Worm (Caenorhabditis elegans) whole organism, L1 larva: Measurements from ENCODE around the gene F29A7.3.

Source experiments
- C16A3.4 ChIP-seq: fragments of 150-350 bp; optimal IDR thresholded peaks from 2 replicates; lab custom pipeline; 2014; ENCODE audit warnings: missing biosample characterization, missing genetic modification characterization
- aly-2 ChIP-seq: fragments of 150-350 bp; optimal IDR thresholded peaks from 2 replicates; lab custom pipeline; 2014; ENCODE audit warnings: missing biosample characterization, missing genetic modification characterization
- blmp-1 ChIP-seq: fragments of 150-350 bp; optimal IDR thresholded peaks from 2 replicates; lab custom pipeline; 2014; ENCODE audit warnings: missing biosample characterization, missing genetic modification characterization
- ceh-63 ChIP-seq: fragments of 200-800 bp; sonication (Bioruptor generic); optimal IDR thresholded peaks from 2 replicates; lab custom pipeline; 2018; ENCODE audit warnings: mild to moderate bottlenecking, missing genetic modification characterization, missing compliant biosample characterization
- ces-1 ChIP-seq: fragments of 150-350 bp; optimal IDR thresholded peaks from 2 replicates; lab custom pipeline; 2014; ENCODE audit warnings: missing biosample characterization, missing genetic modification reagents, missing genetic modification characterization
- dsc-1 ChIP-seq: sonication (generic microtip); optimal IDR thresholded peaks from 2 replicates; lab custom pipeline; 2016; ENCODE audit warnings: mild to moderate bottlenecking, missing genetic modification characterization, missing compliant biosample characterization
- egl-13 ChIP-seq: sonication (generic microtip); optimal IDR thresholded peaks from 2 replicates; lab custom pipeline; 2016; ENCODE audit warnings: missing genotype, missing genetic modification reagents, missing genetic modification characterization, missing compliant biosample characterization
- elt-2 ChIP-seq: sonication (generic microtip); optimal IDR thresholded peaks from 2 replicates; lab custom pipeline; 2016; ENCODE audit warnings: missing genetic modification characterization, mild to moderate bottlenecking, inconsistent platforms, missing compliant biosample characterization, missing genetic modification reagents
- fkh-10 ChIP-seq: sonication (generic microtip); optimal IDR thresholded peaks from 2 replicates; lab custom pipeline; 2017; ENCODE audit warnings: missing biosample characterization, missing genetic modification reagents, missing genetic modification characterization
- fkh-8 ChIP-seq: sonication (generic microtip); optimal IDR thresholded peaks from 2 replicates; lab custom pipeline; 2016; ENCODE audit warnings: mild to moderate bottlenecking, missing genetic modification characterization, missing compliant biosample characterization
- fos-1 ChIP-seq: fragments of 150-350 bp; optimal IDR thresholded peaks from 2 replicates; lab custom pipeline; 2014; ENCODE audit warnings: missing biosample characterization, missing genetic modification characterization
- irx-1 ChIP-seq: sonication (generic microtip); optimal IDR thresholded peaks from 2 replicates; lab custom pipeline; 2016; ENCODE audit warnings: missing genetic modification characterization, missing compliant biosample characterization
- isw-1 ChIP-seq: fragments of 200-800 bp; sonication (Bioruptor generic); IDR thresholded peaks from 2 replicates; pipeline ENCODE4 v1.3.6; 2022; ENCODE audit warnings: missing genetic modification characterization, missing compliant biosample characterization
- lin-39 ChIP-seq: fragments of 150-350 bp; optimal IDR thresholded peaks from 2 replicates; lab custom pipeline; 2014; ENCODE audit warnings: missing biosample characterization, missing genetic modification reagents, missing genetic modification characterization
- lsy-2 ChIP-seq, 2 experiments: fragments of 150-350 bp; optimal IDR thresholded peaks; 2 replicates each; lab custom pipeline; 2014; ENCODE audit warnings: missing biosample characterization in 2 of 2, missing genetic modification characterization in 2 of 2
- mef-2 ChIP-seq: fragments of 150-350 bp; optimal IDR thresholded peaks from 2 replicates; lab custom pipeline; 2014; ENCODE audit warnings: missing biosample characterization, missing genetic modification characterization
- mep-1 ChIP-seq: fragments of 150-350 bp; optimal IDR thresholded peaks from 2 replicates; lab custom pipeline; 2014; ENCODE audit warnings: missing biosample characterization, missing genetic modification characterization
- nhr-20 ChIP-seq: sonication (generic microtip); optimal IDR thresholded peaks from 2 replicates; lab custom pipeline; 2016; ENCODE audit warnings: mild to moderate bottlenecking, missing genetic modification characterization, missing compliant biosample characterization
- nhr-237 ChIP-seq: fragments of 150-350 bp; optimal IDR thresholded peaks from 2 replicates; lab custom pipeline; 2014; ENCODE audit warnings: missing biosample characterization, missing genetic modification characterization
- nhr-28 ChIP-seq: fragments of 150-350 bp; optimal IDR thresholded peaks from 2 replicates; lab custom pipeline; 2014; ENCODE audit warnings: missing biosample characterization, missing genetic modification characterization
- nhr-47 ChIP-seq: sonication (generic microtip); optimal IDR thresholded peaks from 2 replicates; lab custom pipeline; 2016; ENCODE audit warnings: mild to moderate bottlenecking, missing genetic modification characterization, moderate library complexity, missing compliant biosample characterization
- nhr-71 ChIP-seq: sonication (generic microtip); optimal IDR thresholded peaks from 2 replicates; lab custom pipeline; 2016; ENCODE audit warnings: mild to moderate bottlenecking, missing genetic modification characterization, moderate library complexity, missing compliant biosample characterization
- nhr-76 ChIP-seq: sonication (generic microtip); optimal IDR thresholded peaks from 2 replicates; lab custom pipeline; 2017; ENCODE audit warnings: missing biosample characterization, missing genetic modification characterization
- nhr-84 ChIP-seq: sonication (generic microtip); optimal IDR thresholded peaks from 2 replicates; lab custom pipeline; 2017; ENCODE audit warnings: missing biosample characterization, missing genetic modification characterization
- nhr-85 ChIP-seq: sonication (generic microtip); peaks from one replicate; lab custom pipeline; 2016; ENCODE audit warnings: missing genetic modification characterization, inconsistent platforms, missing compliant biosample characterization
- pag-3 ChIP-seq: sonication (generic microtip); optimal IDR thresholded peaks from 2 replicates; lab custom pipeline; 2017; ENCODE audit warnings: missing genetic modification characterization, mild to moderate bottlenecking, missing compliant biosample characterization, antibody characterized with exemption, borderline replicate concordance; ENCODE audit not compliant: insufficient read depth
- pqm-1 ChIP-seq: sonication (generic microtip); optimal IDR thresholded peaks from 3 replicates; lab custom pipeline; 2017; ENCODE audit warnings: missing biosample characterization, missing genetic modification characterization
- rnt-1 ChIP-seq: sonication (generic microtip); optimal IDR thresholded peaks from 2 replicates; lab custom pipeline; 2016; ENCODE audit warnings: mild to moderate bottlenecking, missing genetic modification characterization, moderate library complexity, missing compliant biosample characterization
- swsn-7 ChIP-seq: sonication (generic microtip); optimal IDR thresholded peaks from 2 replicates; lab custom pipeline; 2016; ENCODE audit warnings: missing genetic modification characterization, missing compliant biosample characterization
- unc-130 ChIP-seq: fragments of 150-350 bp; optimal IDR thresholded peaks from 2 replicates; lab custom pipeline; 2017; ENCODE audit warnings: missing biosample characterization, missing genetic modification characterization, inconsistent platforms
- unc-62 ChIP-seq: fragments of 150-350 bp; optimal IDR thresholded peaks from 2 replicates; lab custom pipeline; 2014; ENCODE audit warnings: missing biosample characterization, missing genetic modification reagents, missing genetic modification characterization
- unc-86 ChIP-seq: sonication (generic microtip); optimal IDR thresholded peaks from 2 replicates; lab custom pipeline; 2016; ENCODE audit warnings: missing genetic modification characterization, missing compliant biosample characterization
- unc-98 ChIP-seq: fragments of 200-800 bp; sonication (Bioruptor generic); IDR thresholded peaks from 2 replicates; pipeline ENCODE4 v1.3.6; 2022; ENCODE audit warnings: missing genetic modification characterization, missing compliant biosample characterization
- zip-4 ChIP-seq: fragments of 200-800 bp; sonication (Bioruptor generic); optimal IDR thresholded peaks from 2 replicates; lab custom pipeline; 2018; ENCODE audit warnings: mild to moderate bottlenecking, missing genetic modification characterization, moderate library complexity, missing compliant biosample characterization
- ztf-11 ChIP-seq, 2 experiments: sonication (generic microtip); optimal IDR thresholded peaks; 2 replicates each; lab custom pipeline; 2016 to 2017; ENCODE audit warnings: missing genetic modification characterization in 2 of 2, missing biosample characterization in 1 of 2, missing compliant biosample characterization in 1 of 2

Gene F29A7.3

ce11 chrII:2762108-2762507, 9.0 kb downstream of the F29A7.3 start, which contains the start of gene fbxb-106:
Gene fbxb-106, plus strand, starts transcription at chrII:2762408.
- TF ChIP-seq nhr-28 (tag; lab: Kevin White, UChicago) (no peak), nhr-71 (no peak), dsc-1 (tag; lab: Kevin White, UChicago) (no peak)

DNA sequence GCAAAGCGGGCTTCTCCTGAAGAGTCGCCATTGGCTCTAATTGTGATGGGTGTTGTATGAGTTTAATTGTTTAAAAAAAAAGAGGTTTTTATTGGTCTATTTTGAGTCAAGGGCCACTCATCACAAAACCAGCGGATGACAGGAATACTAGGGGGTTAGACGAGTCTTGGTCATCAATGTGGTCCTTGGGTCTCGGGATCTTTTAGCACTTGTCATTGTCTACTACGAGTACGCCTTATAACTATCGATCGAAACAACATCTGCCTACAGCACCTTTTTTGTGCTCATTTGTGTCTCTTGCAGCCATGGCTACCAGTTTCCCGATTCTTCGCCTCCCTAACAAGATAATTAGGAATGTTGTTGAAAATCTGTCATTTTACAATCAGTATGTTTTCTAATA, 11.6 kb downstream of the F29A7.3 start, which contains the start of gene fbxb-108:
TSS of gene fbxb-108 (plus strand) at position 301 of the 400 bp plus-strand sequence.
- TF ChIP-seq unc-62 (GFP tag; lab: Kevin White, UChicago), result no peak

DNA sequence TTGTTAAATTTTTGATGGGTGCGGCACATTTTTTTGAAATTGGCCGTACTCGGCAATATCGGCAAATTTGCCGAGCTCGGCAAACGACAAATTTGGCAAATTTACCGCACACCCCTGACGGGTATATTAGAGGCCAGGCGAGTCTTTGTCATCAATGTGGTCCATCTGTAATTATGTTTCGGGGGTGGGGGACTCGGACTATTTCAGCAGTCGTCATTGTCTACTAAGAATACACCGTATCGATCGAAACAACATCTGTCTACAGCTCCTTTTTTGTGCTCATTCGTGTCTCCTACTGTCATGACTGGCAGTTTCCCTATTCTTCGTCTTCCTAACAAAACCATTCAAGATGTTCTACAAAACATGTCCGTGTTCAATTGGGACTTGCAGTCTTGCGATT, 13.2 kb downstream of the F29A7.3 start, which contains the start of gene F08D12.15:
TSS of gene F08D12.15 (plus strand) at position 301 of the 400 bp plus-strand sequence.
- TF ChIP-seq pqm-1 (tag; lab: Kevin White, UChicago), result no peak
- TF ChIP-seq zip-4 (GFP tag; lab: Kevin White, UChicago), result no peak
- no peak for TF ChIP-seq irx-1 (tag; lab: Kevin White, UChicago)
- no peak for TF ChIP-seq unc-98 (GFP tag; lab: Robert Waterston, UW)
- no peak for TF ChIP-seq ces-1

DNA sequence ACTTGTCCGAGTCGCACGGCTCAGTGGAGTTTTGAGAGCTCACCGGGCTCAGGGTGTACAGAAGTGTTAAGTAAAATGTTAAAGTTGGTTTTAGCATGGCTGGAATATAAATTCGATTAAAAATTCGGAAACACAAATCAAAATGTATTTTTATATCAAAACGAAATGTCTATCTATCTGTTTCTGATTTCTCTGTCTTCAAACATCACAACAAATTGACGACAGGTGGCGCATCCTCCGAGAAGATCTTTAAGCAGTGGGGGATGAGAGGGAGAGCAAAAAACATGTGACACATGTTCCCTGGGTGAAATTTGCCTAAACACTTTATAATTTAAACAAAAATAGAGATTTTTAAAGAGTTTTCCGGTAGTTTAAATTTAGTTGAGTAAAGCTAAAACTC, 15.9 kb downstream of the F29A7.3 start, which contains the start of gene F08D12.7:
TSS of gene F08D12.7 (minus strand) at position 101 of the 400 bp plus-strand sequence.
- no peak for TF ChIP-seq unc-86 (tag; lab: Kevin White, UChicago)
- TF ChIP-seq nhr-85 (tag; lab: Kevin White, UChicago), result no peak
- TF ChIP-seq rnt-1 (tag; lab: Kevin White, UChicago), result peak; percentile 8
- TF ChIP-seq, all 84 proteins: peak for 1

DNA sequence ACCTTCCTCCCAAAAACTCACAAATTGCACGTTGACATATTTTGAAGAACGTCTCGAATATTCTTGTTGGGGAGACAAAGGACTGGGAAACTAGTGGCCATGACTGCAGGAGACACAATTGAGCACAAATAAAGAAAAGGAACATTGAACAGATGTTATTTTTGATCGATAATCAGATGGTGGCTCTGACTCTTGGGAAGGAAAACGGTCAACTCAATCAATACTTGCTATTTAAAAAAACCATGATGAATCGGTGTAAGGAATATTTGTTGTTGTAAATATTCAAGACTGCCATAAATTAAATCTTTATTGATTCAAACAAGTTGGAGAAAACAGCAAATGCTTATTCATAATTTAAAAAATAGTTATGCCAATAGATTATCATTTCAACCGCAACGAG, 17.7 kb downstream of the F29A7.3 start, which contains the start of gene fbxb-105:
TSS of gene fbxb-105 (minus strand) at position 101 of the 400 bp plus-strand sequence.
- TF ChIP-seq unc-86 (tag; lab: Kevin White, UChicago) (no peak), aly-2 (tag; lab: Kevin White, UChicago) (no peak), swsn-7 (no peak), isw-1 (GFP tag; lab: Robert Waterston, UW) (no peak), nhr-28 (tag; lab: Kevin White, UChicago) (no peak), pag-3 (no peak), elt-2 (tag; lab: Kevin White, UChicago) (no peak), ztf-11 (tag; optimal IDR thresholded peaks at IDR 0.05; lab: Kevin White, UChicago) (no peak), mep-1 (no peak), blmp-1 (no peak), lsy-2 (tag; optimal IDR thresholded peaks at IDR 0.05; lab: Kevin White, UChicago) (no peak), egl-13 (tag; lab: Kevin White, UChicago) (no peak), fkh-8 (tag; lab: Kevin White, UChicago) (no peak), nhr-84 (no peak), nhr-237 (tag; lab: Kevin White, UChicago) (no peak), unc-130 (tag; lab: Kevin White, UChicago) (no peak), pqm-1 (tag; lab: Kevin White, UChicago) (no peak)
- TF ChIP-seq, all 84 proteins: peak for 0

- TF ChIP-seq blmp-1, result no peak
- TF ChIP-seq nhr-20 (tag; lab: Kevin White, UChicago), result no peak
- TF ChIP-seq mef-2 (tag; lab: Kevin White, UChicago), result no peak
- no peak for TF ChIP-seq aly-2 (tag; lab: Kevin White, UChicago)
- TF ChIP-seq ceh-63 (GFP tag; lab: Kevin White, UChicago), result no peak
- TF ChIP-seq irx-1 (tag; lab: Kevin White, UChicago), result no peak
- no peak for TF ChIP-seq fkh-10 (GFP tag; lab: Kevin White, UChicago)
- TF ChIP-seq egl-13 (tag; lab: Kevin White, UChicago), result no peak
- no peak for TF ChIP-seq nhr-47 (tag; lab: Kevin White, UChicago)
- no peak for TF ChIP-seq isw-1 (GFP tag; lab: Robert Waterston, UW)
- TF ChIP-seq fos-1 (tag; lab: Kevin White, UChicago), result no peak
- no peak for TF ChIP-seq C16A3.4
- no peak for TF ChIP-seq lin-39 (tag; lab: Kevin White, UChicago)
- no peak for TF ChIP-seq mep-1
- no peak for TF ChIP-seq nhr-76 (tag; lab: Kevin White, UChicago)
Measured at ce11 chrII:2772166-2772565, 19.1 kb downstream of the F29A7.3 start, which contains the start of gene sdz-10. Gene sdz-10, minus strand, starts transcription at chrII:2772266.
